Worm (Caenorhabditis elegans): ENCODE measurements around the gene dpyd-1.

ce11 chrX:5485931-5486537 lies 18.4 kb downstream of the dpyd-1 start, which contains the start of gene C25F6.1:
- no peak for TF ChIP-seq ets-4 (tag; optimal IDR thresholded peaks at IDR 0.05)
- no peak for TF ChIP-seq ama-1 (optimal IDR thresholded peaks at IDR 0.05)
- no peak for TF ChIP-seq dve-1 (tag; optimal IDR thresholded peaks at IDR 0.05)
- no peak for TF ChIP-seq pha-4 (tag; optimal IDR thresholded peaks at IDR 0.05)
- no peak for TF ChIP-seq ceh-22 (tag; optimal IDR thresholded peaks at IDR 0.05)
- no peak for TF ChIP-seq pqm-1 (tag; optimal IDR thresholded peaks at IDR 0.05)
- no peak for TF ChIP-seq hlh-6 (tag; optimal IDR thresholded peaks at IDR 0.05)
- no peak for TF ChIP-seq fkh-10 (GFP tag; optimal IDR thresholded peaks at IDR 0.05)
- TF ChIP-seq ceh-6 (GFP tag; optimal IDR thresholded peaks at IDR 0.05), result no peak
- TF ChIP-seq mec-3 (tag; optimal IDR thresholded peaks at IDR 0.05; ENCODE audit: borderline replicate concordance), result no peak
- TF ChIP-seq elt-4 (tag; optimal IDR thresholded peaks at IDR 0.05), result no peak
- TF ChIP-seq ceh-19 (GFP tag; optimal IDR thresholded peaks at IDR 0.05), result no peak
